Fruit fly (Drosophila melanogaster) whole organism, prepupa: Measurements from ENCODE around the gene Ae2.

Source experiments
- CG7368 ChIP-seq: fragments of 200-800 bp; sonication (Bioruptor generic); optimal IDR thresholded peaks from 3 replicates; lab custom pipeline; 2016; ENCODE audit warnings: missing biosample characterization, missing genetic modification characterization
- fd59A ChIP-seq: fragments of 200-800 bp; sonication (Bioruptor generic); optimal IDR thresholded peaks from 2 replicates; lab custom pipeline; 2017; ENCODE audit warnings: missing biosample characterization, mild to moderate bottlenecking, missing genetic modification characterization, missing genetic modification reagents
- lz ChIP-seq: fragments of 200-800 bp; sonication (Bioruptor generic); optimal IDR thresholded peaks from 3 replicates; lab custom pipeline; 2016; ENCODE audit warnings: missing biosample characterization, missing genetic modification characterization
- ss ChIP-seq, 2 experiments: fragments of 200-800 bp; sonication (Bioruptor generic); optimal IDR thresholded peaks; 2 replicates in 1 of 2; 3 replicates in 1 of 2; lab custom pipeline; 2017 to 2018; ENCODE audit warnings: mild to moderate bottlenecking in 2 of 2, missing biosample characterization in 2 of 2, missing genetic modification characterization in 2 of 2, moderate library complexity in 1 of 2

DNA sequence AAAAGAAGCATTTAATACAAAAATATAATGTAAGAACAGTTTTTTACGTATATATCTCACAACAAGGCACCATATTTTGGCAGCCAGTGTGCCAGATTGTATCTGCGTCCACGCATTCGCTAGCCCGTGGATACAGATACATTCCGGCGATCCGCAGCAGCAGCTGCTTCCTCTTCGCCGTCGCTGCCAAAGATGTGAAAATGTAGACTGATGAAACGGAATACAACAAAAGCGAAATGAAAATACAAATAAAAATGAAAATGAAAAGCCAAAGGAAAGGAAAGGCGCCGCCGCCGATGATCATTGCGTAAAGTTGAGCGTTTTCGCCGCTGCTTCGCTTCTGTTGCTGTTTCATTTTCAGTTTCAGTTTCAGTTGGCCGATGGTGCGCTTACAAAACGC lies 52.4 kb downstream of the Ae2 start:
- TF ChIP-seq fd59A (GFP tag; lab: Kevin White, UChicago) (no peak), CG7368 (GFP tag; lab: Kevin White, UChicago) (no peak), lz (no peak), ss (GFP tag; optimal IDR thresholded peaks at IDR 0.05; lab: Kevin White, UChicago) (no peak)
